Worm (Caenorhabditis elegans) whole organism, mixed stage, embryonic: ENCODE results near the gene Y17G7B.20.

Experiments used
- M03D4.4 ChIP-seq: sonication (generic microtip); optimal IDR thresholded peaks from 2 replicates; lab custom pipeline; 2017; ENCODE audit warnings: mild to moderate bottlenecking, missing genetic modification characterization, missing compliant biosample characterization
- hlh-1 ChIP-seq: fragments of 150-350 bp; optimal IDR thresholded peaks from 2 replicates; lab custom pipeline; 2014; ENCODE audit warnings: missing biosample characterization, missing genetic modification reagents, missing genetic modification characterization
- lin-32 ChIP-seq: fragments of 200-800 bp; sonication (Bioruptor generic); optimal IDR thresholded peaks from 2 replicates; lab custom pipeline; 2018; ENCODE audit warnings: mild to moderate bottlenecking, missing genetic modification characterization, missing compliant biosample characterization
- lsy-2 ChIP-seq: fragments of 150-350 bp; optimal IDR thresholded peaks from 2 replicates; lab custom pipeline; 2014; ENCODE audit warnings: missing biosample characterization, missing genetic modification characterization
- nhr-28 ChIP-seq: fragments of 150-350 bp; optimal IDR thresholded peaks from 2 replicates; lab custom pipeline; 2014; ENCODE audit warnings: missing biosample characterization, missing genetic modification characterization
- pha-4 ChIP-seq: fragments of 150-350 bp; optimal IDR thresholded peaks from 2 replicates; lab custom pipeline; 2018; ENCODE audit warnings: missing biosample characterization, missing genetic modification reagents, missing genetic modification characterization
- unc-39 ChIP-seq: fragments of 150-350 bp; optimal IDR thresholded peaks from 2 replicates; lab custom pipeline; 2014; ENCODE audit warnings: missing biosample characterization, missing genetic modification characterization
- unc-62 ChIP-seq: fragments of 150-350 bp; optimal IDR thresholded peaks from 2 replicates; lab custom pipeline; 2014; ENCODE audit warnings: missing biosample characterization, missing genetic modification reagents, missing genetic modification characterization

DNA sequence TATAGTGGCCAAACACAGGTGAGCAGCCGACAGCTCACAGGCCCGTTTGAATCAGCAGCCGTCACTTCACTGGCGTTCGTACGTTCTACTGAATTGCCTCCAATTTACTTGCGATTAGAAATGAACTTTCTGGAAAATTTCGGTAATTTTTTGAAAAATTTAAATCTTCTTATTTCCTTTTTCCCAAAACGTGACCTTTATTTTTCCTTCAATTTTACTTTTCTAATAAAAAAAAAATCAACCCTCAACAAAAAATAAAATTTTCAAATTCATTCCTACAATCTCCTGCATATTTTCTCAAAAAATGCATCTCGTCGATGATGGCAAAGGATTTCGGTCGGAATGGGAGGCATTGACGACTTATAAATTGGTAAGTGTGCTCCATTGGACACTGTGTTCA lies 31.2 kb downstream of the Y17G7B.20 start, which contains the start of gene W03C9.8:
- no peak for TF ChIP-seq M03D4.4
- no peak for TF ChIP-seq unc-62
- TF ChIP-seq unc-39 (tag; lab: Kevin White, UChicago), result no peak
- TF ChIP-seq pha-4 (tag; lab: Kevin White, UChicago), result no peak
- no peak for TF ChIP-seq hlh-1 (tag; lab: Kevin White, UChicago)
- TF ChIP-seq lin-32, result no peak
- TF ChIP-seq lsy-2, result no peak
- no peak for TF ChIP-seq nhr-28
